Fruit fly (Drosophila melanogaster) whole organism, embryonic: ENCODE measurements around the gene SCaMC.

Source experiments
- Antp ChIP-seq: fragments of 200-800 bp; sonication (Bioruptor generic); optimal IDR thresholded peaks from 3 replicates; lab custom pipeline; 2016; ENCODE audit warnings: missing biosample characterization, missing genetic modification characterization
- BEAF-32 ChIP-seq: fragments of 200-800 bp; sonication (Bioruptor generic); optimal IDR thresholded peaks from 3 replicates; lab custom pipeline; 2017; ENCODE audit warnings: missing biosample characterization, missing genetic modification characterization, mild to moderate bottlenecking, moderate library complexity, missing genetic modification reagents
- CG10366 ChIP-seq: fragments of 200-800 bp; sonication (Bioruptor generic); IDR thresholded peaks from 2 replicates; pipeline ENCODE4 v1.3.6; 2022; ENCODE audit warnings: missing biosample characterization, missing genetic modification characterization
- CG10462 ChIP-seq: fragments of 200-800 bp; sonication (Bioruptor generic); optimal IDR thresholded peaks from 2 replicates; lab custom pipeline; 2016; ENCODE audit warnings: missing biosample characterization, missing genetic modification characterization
- CG10959 ChIP-seq: fragments of 200-800 bp; sonication (Bioruptor generic); IDR thresholded peaks from 2 replicates; pipeline ENCODE4 v1.3.6; 2022; ENCODE audit warnings: missing biosample characterization, missing genetic modification characterization
- CG10979 ChIP-seq: fragments of 200-800 bp; sonication (Bioruptor generic); optimal IDR thresholded peaks from 2 replicates; lab custom pipeline; 2018; ENCODE audit warnings: missing biosample characterization, mild to moderate bottlenecking, missing genetic modification characterization, moderate library complexity
- CG11093 ChIP-seq: fragments of 200-800 bp; sonication (Bioruptor generic); IDR thresholded peaks from 3 replicates; pipeline ENCODE4 v1.3.6; 2022; ENCODE audit warnings: missing biosample characterization, missing genetic modification characterization
- CG11456 ChIP-seq: fragments of 200-800 bp; sonication (Bioruptor generic); IDR thresholded peaks from 3 replicates; pipeline ENCODE4 v1.3.6; 2022; ENCODE audit warnings: missing biosample characterization, missing genetic modification characterization
- CG11696 ChIP-seq: fragments of 200-800 bp; sonication (Bioruptor generic); IDR thresholded peaks from 2 replicates; pipeline ENCODE4 v1.3.6; 2022; ENCODE audit warnings: missing biosample characterization, missing genetic modification characterization
- CG11723 ChIP-seq: fragments of 200-800 bp; sonication (Bioruptor generic); optimal IDR thresholded peaks from 2 replicates; lab custom pipeline; 2017; ENCODE audit warnings: missing biosample characterization, mild to moderate bottlenecking, missing genetic modification characterization
- CG12299 ChIP-seq: fragments of 200-800 bp; sonication (Bioruptor generic); optimal IDR thresholded peaks from 2 replicates; lab custom pipeline; 2018; ENCODE audit warnings: missing biosample characterization, mild to moderate bottlenecking, missing genetic modification characterization
- CG12391 ChIP-seq: fragments of 200-800 bp; sonication (Bioruptor generic); optimal IDR thresholded peaks from 3 replicates; lab custom pipeline; 2018; ENCODE audit warnings: missing biosample characterization, mild to moderate bottlenecking, missing genetic modification characterization, moderate library complexity
- CG12744 ChIP-seq: fragments of 200-800 bp; sonication (Bioruptor generic); optimal IDR thresholded peaks from 2 replicates; lab custom pipeline; 2016; ENCODE audit warnings: missing biosample characterization, missing genetic modification characterization
- CG15514 ChIP-seq: fragments of 200-800 bp; sonication (Bioruptor generic); optimal IDR thresholded peaks from 3 replicates; lab custom pipeline; 2017; ENCODE audit warnings: missing biosample characterization, missing genetic modification characterization, mild to moderate bottlenecking, moderate library complexity, missing genetic modification reagents
- CG1603 ChIP-seq: fragments of 200-800 bp; sonication (Bioruptor generic); optimal IDR thresholded peaks from 2 replicates; lab custom pipeline; 2019; ENCODE audit warnings: missing biosample characterization, mild to moderate bottlenecking, missing genetic modification characterization, moderate library complexity
- CG16813 ChIP-seq: fragments of 200-800 bp; sonication (Bioruptor generic); IDR thresholded peaks from 3 replicates; pipeline ENCODE4 v1.3.6; 2022; ENCODE audit warnings: missing biosample characterization, missing genetic modification characterization; ENCODE audit not compliant: partially characterized antibody
- CG17359 ChIP-seq: fragments of 200-800 bp; sonication (Bioruptor generic); optimal IDR thresholded peaks from 3 replicates; lab custom pipeline; 2018; ENCODE audit warnings: missing biosample characterization, mild to moderate bottlenecking, missing genetic modification characterization, moderate library complexity
- CG17361 ChIP-seq: fragments of 200-800 bp; sonication (Bioruptor generic); IDR thresholded peaks from 3 replicates; pipeline ENCODE4 v1.3.6; 2022; ENCODE audit warnings: missing biosample characterization, missing genetic modification characterization
- CG18476 ChIP-seq: fragments of 200-800 bp; sonication (Bioruptor generic); optimal IDR thresholded peaks from 2 replicates; lab custom pipeline; 2016; ENCODE audit warnings: missing biosample characterization, mild to moderate bottlenecking, missing genetic modification characterization
- CG2678 ChIP-seq: fragments of 200-800 bp; sonication (Bioruptor generic); optimal IDR thresholded peaks from 3 replicates; lab custom pipeline; 2019; ENCODE audit warnings: missing biosample characterization, mild to moderate bottlenecking, missing genetic modification characterization, moderate library complexity
- CG5245 ChIP-seq: fragments of 200-800 bp; sonication (Bioruptor generic); optimal IDR thresholded peaks from 3 replicates; lab custom pipeline; 2016; ENCODE audit warnings: missing biosample characterization, missing genetic modification characterization
- CG6689 ChIP-seq: fragments of 200-800 bp; sonication (Bioruptor generic); IDR thresholded peaks from 2 replicates; pipeline ENCODE4 v1.3.6; 2022; ENCODE audit warnings: missing biosample characterization, missing genetic modification characterization
- CG7928 ChIP-seq: fragments of 200-800 bp; sonication (Bioruptor generic); optimal IDR thresholded peaks from 2 replicates; lab custom pipeline; 2017; ENCODE audit warnings: missing biosample characterization, mild to moderate bottlenecking, missing genetic modification characterization
- CG7987 ChIP-seq: fragments of 200-800 bp; sonication (Bioruptor generic); optimal IDR thresholded peaks from 2 replicates; lab custom pipeline; 2018; ENCODE audit warnings: missing biosample characterization, mild to moderate bottlenecking, missing genetic modification characterization, moderate library complexity
- CG8089 ChIP-seq: fragments of 200-800 bp; sonication (Bioruptor generic); optimal IDR thresholded peaks from 3 replicates; lab custom pipeline; 2016; ENCODE audit warnings: missing biosample characterization, missing genetic modification characterization
- Dref ChIP-seq: fragments of 200-800 bp; sonication (Bioruptor generic); IDR thresholded peaks from 2 replicates; pipeline ENCODE4 v1.3.6; 2022; ENCODE audit warnings: missing biosample characterization, missing genetic modification characterization
- E2f1 ChIP-seq: fragments of 200-800 bp; sonication (Bioruptor generic); IDR thresholded peaks from 2 replicates; pipeline ENCODE4 v1.3.6; 2022; ENCODE audit warnings: missing biosample characterization, missing genetic modification characterization
- HLH54F ChIP-seq: fragments of 200-800 bp; sonication (Bioruptor generic); optimal IDR thresholded peaks from 3 replicates; lab custom pipeline; 2016; ENCODE audit warnings: missing biosample characterization, missing genetic modification characterization
- Hmx ChIP-seq: fragments of 200-800 bp; sonication (Bioruptor generic); optimal IDR thresholded peaks from 2 replicates; lab custom pipeline; 2016; ENCODE audit warnings: missing biosample characterization, missing genetic modification characterization
- Hr78 ChIP-seq, 2 experiments: fragments of 200-800 bp in 1 of 2; fragments of >200 bp in 1 of 2; sonication (Bioruptor generic) in 1 of 2; optimal IDR thresholded peaks; 2 replicates each; lab custom pipeline; 2017 to 2019; ENCODE audit warnings: missing biosample characterization in 2 of 2, missing genetic modification characterization in 2 of 2, mild to moderate bottlenecking in 1 of 2, moderate library complexity in 1 of 2
- NC2β ChIP-seq: fragments of 200-800 bp; sonication (Bioruptor generic); optimal IDR thresholded peaks from 2 replicates; lab custom pipeline; 2016; ENCODE audit warnings: missing biosample characterization, missing genetic modification characterization
- Nf-YB ChIP-seq: fragments of 200-800 bp; sonication (Bioruptor generic); optimal IDR thresholded peaks from 3 replicates; lab custom pipeline; 2019; ENCODE audit warnings: missing biosample characterization, mild to moderate bottlenecking, missing genetic modification characterization, moderate library complexity
- NfI ChIP-seq: fragments of 200-800 bp; sonication (Bioruptor generic); optimal IDR thresholded peaks from 3 replicates; lab custom pipeline; 2018; ENCODE audit warnings: missing biosample characterization, mild to moderate bottlenecking, missing genetic modification characterization, moderate library complexity
- YL-1 ChIP-seq: fragments of 200-800 bp; sonication (Bioruptor generic); optimal IDR thresholded peaks from 3 replicates; lab custom pipeline; 2017; ENCODE audit warnings: missing biosample characterization, mild to moderate bottlenecking, missing genetic modification characterization
- btn ChIP-seq: fragments of 200-800 bp; sonication (Bioruptor generic); optimal IDR thresholded peaks from 2 replicates; lab custom pipeline; 2016; ENCODE audit warnings: missing biosample characterization, missing genetic modification characterization
- cad ChIP-seq: fragments of >200 bp; optimal IDR thresholded peaks from 2 replicates; lab custom pipeline; 2017; ENCODE audit warnings: missing biosample characterization, missing genetic modification characterization
- chinmo ChIP-seq: fragments of 200-800 bp; sonication (Bioruptor generic); IDR thresholded peaks from 4 replicates; pipeline ENCODE4 v1.3.6; 2022; ENCODE audit warnings: missing biosample characterization, missing genetic modification characterization; ENCODE audit not compliant: partially characterized antibody
- crc ChIP-seq: fragments of 200-800 bp; sonication (Bioruptor generic); optimal IDR thresholded peaks from 2 replicates; lab custom pipeline; 2016; ENCODE audit warnings: missing biosample characterization, missing genetic modification characterization
- dati ChIP-seq: fragments of 200-800 bp; sonication (Bioruptor generic); IDR thresholded peaks from 2 replicates; pipeline ENCODE4 v1.3.6; 2022; ENCODE audit warnings: missing biosample characterization, missing genetic modification characterization
- ems ChIP-seq: fragments of 200-800 bp; sonication (Bioruptor generic); optimal IDR thresholded peaks from 3 replicates; lab custom pipeline; 2016; ENCODE audit warnings: missing biosample characterization, missing genetic modification characterization
- fd102C ChIP-seq: fragments of 200-800 bp; sonication (Bioruptor generic); optimal IDR thresholded peaks from 2 replicates; lab custom pipeline; 2018; ENCODE audit warnings: missing biosample characterization, mild to moderate bottlenecking, missing genetic modification characterization, moderate library complexity
- gcm2 ChIP-seq: fragments of 200-800 bp; sonication (Bioruptor generic); optimal IDR thresholded peaks from 2 replicates; lab custom pipeline; 2016; ENCODE audit warnings: missing biosample characterization, missing genetic modification characterization
- nerfin-2 ChIP-seq: fragments of 200-800 bp; sonication (Bioruptor generic); IDR thresholded peaks from 2 replicates; pipeline ENCODE4 v1.3.6; 2022; ENCODE audit warnings: missing biosample characterization, missing genetic modification characterization; ENCODE audit not compliant: partially characterized antibody
- nmo ChIP-seq: fragments of 200-800 bp; sonication (Bioruptor generic); optimal IDR thresholded peaks from 2 replicates; lab custom pipeline; 2018; ENCODE audit warnings: missing biosample characterization, mild to moderate bottlenecking, missing genetic modification characterization, moderate library complexity
- pum ChIP-seq: fragments of 200-800 bp; sonication (Bioruptor generic); optimal IDR thresholded peaks from 2 replicates; lab custom pipeline; 2016; ENCODE audit warnings: missing biosample characterization, missing genetic modification characterization
- repo ChIP-seq: fragments of 200-800 bp; sonication (Bioruptor generic); optimal IDR thresholded peaks from 2 replicates; lab custom pipeline; 2016; ENCODE audit warnings: missing biosample characterization, missing genetic modification characterization
- run ChIP-seq: fragments of 200-800 bp; sonication (Bioruptor generic); optimal IDR thresholded peaks from 3 replicates; lab custom pipeline; 2018; ENCODE audit warnings: missing biosample characterization, mild to moderate bottlenecking, missing genetic modification characterization
- slp2 ChIP-seq: fragments of 200-800 bp; sonication (Bioruptor generic); optimal IDR thresholded peaks from 2 replicates; lab custom pipeline; 2016; ENCODE audit warnings: missing biosample characterization, missing genetic modification characterization
- so ChIP-seq: fragments of 200-800 bp; sonication (Bioruptor generic); IDR thresholded peaks from 3 replicates; pipeline ENCODE4 v1.3.6; 2022; ENCODE audit warnings: missing biosample characterization, missing genetic modification characterization
- yki ChIP-seq: fragments of >200 bp; optimal IDR thresholded peaks from 3 replicates; lab custom pipeline; 2018
- zen2 ChIP-seq: fragments of 200-800 bp; sonication (Bioruptor generic); IDR thresholded peaks from 3 replicates; pipeline ENCODE4 v1.3.6; 2022; ENCODE audit warnings: missing biosample characterization, missing genetic modification characterization; ENCODE audit not compliant: partially characterized antibody

Gene SCaMC

DNA sequence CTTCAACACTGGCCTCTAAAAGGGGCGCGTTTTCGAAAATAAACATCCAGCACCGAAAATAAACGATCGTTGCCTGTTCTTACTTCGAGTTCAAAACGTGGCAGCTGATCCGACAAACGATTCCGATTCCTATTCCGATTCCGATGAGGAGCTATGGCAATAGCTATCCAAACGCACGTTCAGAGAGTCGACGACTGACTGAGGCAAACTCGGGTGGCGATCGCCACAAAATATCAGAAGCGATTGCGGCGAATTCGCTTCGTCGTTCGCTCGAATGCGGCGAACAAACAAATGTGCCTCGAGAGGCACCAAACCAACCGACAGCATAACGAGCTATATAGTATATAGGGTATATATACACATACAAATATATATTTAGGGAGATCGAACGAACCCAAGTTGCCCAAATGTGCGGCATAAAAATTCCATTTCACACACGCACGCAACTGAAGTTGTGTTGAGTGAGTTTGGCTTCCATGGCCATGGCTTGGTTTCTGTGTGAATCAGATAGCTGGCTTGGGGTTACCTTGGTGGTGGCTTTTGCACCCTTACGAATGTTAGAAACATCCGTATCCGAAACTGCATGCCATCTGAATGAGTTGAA is 23.3 kb downstream of the SCaMC start, which contains the start of gene Ncc69 (continued):
- TF ChIP-seq HLH54F (GFP tag; lab: Kevin White, UChicago) (no peak), Antp (GFP tag; lab: Kevin White, UChicago) (no peak), NC2β (no peak), YL-1 (GFP tag; lab: Kevin White, UChicago) (no peak), Dref (no peak), CG15514 (GFP tag; lab: Kevin White, UChicago) (peak; percentile 28), so (GFP tag; lab: Robert Waterston, UW) (0 out of 3 replicates have a peak, but pooled peaks have one; percentile 47), nmo (GFP tag; lab: Kevin White, UChicago) (no peak), Hmx (no peak), nerfin-2 (GFP tag; lab: Robert Waterston, UW) (no peak), CG17361 (GFP tag; lab: Robert Waterston, UW) (no peak), Hr78 (GFP tag; optimal IDR thresholded peaks at IDR 0.05; lab: Kevin White, UChicago) (peak in 1 of 2 experiments; percentile 8), cad (no peak), btn (GFP tag; lab: Kevin White, UChicago) (no peak), CG16813 (GFP tag; lab: Robert Waterston, UW) (no peak), NfI (GFP tag; lab: Kevin White, UChicago) (no peak), CG12299 (tag; lab: Kevin White, UChicago) (no peak), CG7928 (no peak), CG2678 (tag; lab: Kevin White, UChicago) (no peak), pum (no peak), CG10979 (tag; lab: Kevin White, UChicago) (no peak), CG10366 (no peak), yki (lab: Kevin White, UChicago) (no peak), CG8089 (GFP tag; lab: Kevin White, UChicago) (no peak), CG11723 (GFP tag; lab: Kevin White, UChicago) (no peak), CG6689 (GFP tag; lab: Robert Waterston, UW) (no peak), Nf-YB (GFP tag; lab: Kevin White, UChicago) (peak; percentile 1), zen2 (peak; percentile 40; the same call in 1 of the 3 replicates), CG11093 (GFP tag; lab: Robert Waterston, UW) (no peak), chinmo (peak; percentile 89; the same call in 2 of the 4 replicates), crc (GFP tag; lab: Kevin White, UChicago) (no peak), CG12391 (no peak), ems (GFP tag; lab: Kevin White, UChicago) (no peak), CG5245 (GFP tag; lab: Kevin White, UChicago) (no peak), CG17359 (tag; lab: Kevin White, UChicago) (no peak), CG18476 (no peak), CG11456 (GFP tag; lab: Robert Waterston, UW) (no peak), gcm2 (no peak), CG7987 (peak; percentile 52), fd102C (GFP tag; lab: Kevin White, UChicago) (no peak), dati (GFP tag; lab: Robert Waterston, UW) (no peak), CG11696 (GFP tag; lab: Robert Waterston, UW) (no peak), run (tag; lab: Kevin White, UChicago) (no peak), CG1603 (tag; lab: Kevin White, UChicago) (peak; percentile 6), repo (no peak), BEAF-32 (GFP tag; lab: Kevin White, UChicago) (no peak), CG12744 (no peak), slp2 (no peak), CG10959 (GFP tag; lab: Robert Waterston, UW) (no peak), CG10462 (no peak), E2f1 (GFP tag; lab: Robert Waterston, UW) (no peak)
